Worm (Caenorhabditis elegans) whole organism, L4/young adult: Measurements from ENCODE around the gene exc-5.

Source experiments
- W03F9.2 ChIP-seq: fragments of 150-350 bp; optimal IDR thresholded peaks from 2 replicates; lab custom pipeline; 2014; ENCODE audit warnings: missing biosample characterization, missing genetic modification characterization
- dao-5 ChIP-seq: sonication (generic microtip); optimal IDR thresholded peaks from 2 replicates; lab custom pipeline; 2016; ENCODE audit warnings: missing genotype, missing genetic modification characterization, moderate library complexity, missing compliant biosample characterization
- him-1 ChIP-seq: sonication (generic microtip); optimal IDR thresholded peaks from 2 replicates; lab custom pipeline; 2016; ENCODE audit warnings: missing genotype, missing genetic modification reagents, missing genetic modification characterization, missing compliant biosample characterization

ce11 chrIV:8855963-8856362 is 42.5 kb upstream of the exc-5 start, which contains the start of gene T11B7.5:
- TF ChIP-seq him-1 (no peak), W03F9.2 (tag; lab: Kevin White, UChicago) (no peak), dao-5 (no peak)
